Worm (Caenorhabditis elegans): ENCODE measurements around the gene F33A8.4.

Gene F33A8.4

ce11 chrII:11048930-11049329, at the start of gene F33A8.4:
F33A8.4 (minus strand) TSS chrII:11049030.
- TF ChIP-seq unc-62 (GFP tag; optimal IDR thresholded peaks at IDR 0.05) = no peak

ce11 chrII:11097154-11097887, 48.5 kb upstream of the F33A8.4 start, which contains the start of the genes rpl-36.A and nuo-1:
rpl-36.A (minus strand) TSS chrII:11097204.
nuo-1 (plus strand) TSS chrII:11097837.
- TF ChIP-seq unc-62 (GFP tag; optimal IDR thresholded peaks at IDR 0.05) = no peak

ce11 chrII:11096233-11096632, 47.4 kb upstream of the F33A8.4 start, which contains the start of gene nbs-1:
nbs-1 (minus strand) TSS chrII:11096478.
- TF ChIP-seq unc-62 (GFP tag; optimal IDR thresholded peaks at IDR 0.05) = no peak

ce11 chrII:11094431-11094830, 45.6 kb upstream of the F33A8.4 start:
- TF ChIP-seq unc-62 (GFP tag; optimal IDR thresholded peaks at IDR 0.05) = no peak

ce11 chrII:11092413-11092812, 43.6 kb upstream of the F33A8.4 start, which contains the start of gene rpl-42:
rpl-42 (plus strand) TSS chrII:11092713.
- no peak for TF ChIP-seq unc-62 (GFP tag; optimal IDR thresholded peaks at IDR 0.05)

- no peak for TF ChIP-seq unc-62 (GFP tag; optimal IDR thresholded peaks at IDR 0.05)
Observed at ce11 chrII:11091577-11091976, 42.7 kb upstream of the F33A8.4 start.

- no peak for TF ChIP-seq unc-62 (GFP tag; optimal IDR thresholded peaks at IDR 0.05)
Observed at ce11 chrII:11089356-11089755, 40.5 kb upstream of the F33A8.4 start, which contains the start of gene unc-53. unc-53 (minus strand) TSS chrII:11089456.

- TF ChIP-seq unc-62 (GFP tag; optimal IDR thresholded peaks at IDR 0.05) = no peak
Observed at ce11 chrII:11088137-11088536, 39.3 kb upstream of the F33A8.4 start.

ce11 chrII:11086770-11087169, 37.9 kb upstream of the F33A8.4 start:
- TF ChIP-seq unc-62 (GFP tag; optimal IDR thresholded peaks at IDR 0.05) = no peak

ce11 chrII:11076550-11076949, 27.7 kb upstream of the F33A8.4 start:
- no peak for TF ChIP-seq unc-62 (GFP tag; optimal IDR thresholded peaks at IDR 0.05)

ce11 chrII:11072565-11072964, 23.7 kb upstream of the F33A8.4 start:
- TF ChIP-seq unc-62 (GFP tag; optimal IDR thresholded peaks at IDR 0.05) = no peak

- TF ChIP-seq unc-62 (GFP tag; optimal IDR thresholded peaks at IDR 0.05) = no peak
Observed at ce11 chrII:11064191-11064695, 15.4 kb upstream of the F33A8.4 start.

- no peak for TF ChIP-seq unc-62 (GFP tag; optimal IDR thresholded peaks at IDR 0.05)
Observed at ce11 chrII:11057256-11057655, 8.4 kb upstream of the F33A8.4 start.

ce11 chrII:11055223-11055622, 6.4 kb upstream of the F33A8.4 start, which contains the start of gene F45E10.2:
F45E10.2 (minus strand) TSS chrII:11055323.
- TF ChIP-seq unc-62 (GFP tag; optimal IDR thresholded peaks at IDR 0.05) = no peak

ce11 chrII:11052526-11052925, 3.7 kb upstream of the F33A8.4 start:
- TF ChIP-seq unc-62 (GFP tag; optimal IDR thresholded peaks at IDR 0.05) = no peak

- TF ChIP-seq unc-62 (GFP tag; optimal IDR thresholded peaks at IDR 0.05) = no peak
Observed at ce11 chrII:11050678-11051077, 1.8 kb upstream of the F33A8.4 start.

- TF ChIP-seq unc-62 (GFP tag; optimal IDR thresholded peaks at IDR 0.05) = no peak
Observed at ce11 chrII:11049876-11050275, 1.0 kb upstream of the F33A8.4 start, which contains the start of the genes sdhd-1 and ilkp-1. sdhd-1 (minus strand) TSS chrII:11049913. ilkp-1 (plus strand) TSS chrII:11050255.

Measured in whole organism, dauer.